Worm (Caenorhabditis elegans) whole organism, late embryonic: Measurements from ENCODE around the gene srh-229.

Experiments used
- C08G9.2 ChIP-seq: sonication (generic microtip); optimal IDR thresholded peaks from 2 replicates; lab custom pipeline; 2016; ENCODE audit warnings: mild to moderate bottlenecking, missing genetic modification characterization, moderate library complexity, missing compliant biosample characterization
- ceh-2 ChIP-seq: sonication (generic microtip); optimal IDR thresholded peaks from 2 replicates; lab custom pipeline; 2016; ENCODE audit warnings: missing genotype, missing genetic modification characterization, missing compliant biosample characterization
- ceh-30 ChIP-seq: fragments of 150-350 bp; optimal IDR thresholded peaks from 2 replicates; lab custom pipeline; 2014; ENCODE audit warnings: missing biosample characterization, missing genetic modification characterization
- dmd-4 ChIP-seq: sonication (generic microtip); optimal IDR thresholded peaks from 2 replicates; lab custom pipeline; 2016; ENCODE audit warnings: borderline replicate concordance, missing genetic modification characterization, missing compliant biosample characterization
- fkh-10 ChIP-seq: fragments of 150-350 bp; optimal IDR thresholded peaks from 2 replicates; lab custom pipeline; 2014; ENCODE audit warnings: missing biosample characterization, missing genetic modification reagents, missing genetic modification characterization
- hlh-15 ChIP-seq: sonication (generic microtip); optimal IDR thresholded peaks from 2 replicates; lab custom pipeline; 2016; ENCODE audit warnings: missing genetic modification characterization, missing compliant biosample characterization
- nfya-1 ChIP-seq: sonication (generic microtip); optimal IDR thresholded peaks from 2 replicates; lab custom pipeline; 2017; ENCODE audit warnings: missing genetic modification characterization, mild to moderate bottlenecking, missing compliant biosample characterization, antibody characterized with exemption, moderate library complexity
- nhr-11 ChIP-seq: fragments of 150-350 bp; optimal IDR thresholded peaks from 2 replicates; lab custom pipeline; 2014; ENCODE audit warnings: missing biosample characterization, missing genetic modification characterization
- odd-2 ChIP-seq: sonication (generic microtip); optimal IDR thresholded peaks from 2 replicates; lab custom pipeline; 2017; ENCODE audit warnings: antibody characterized with exemption, mild to moderate bottlenecking, missing genetic modification characterization, missing compliant biosample characterization
- pat-9 ChIP-seq: fragments of 200-800 bp; sonication (Bioruptor generic); optimal IDR thresholded peaks from 2 replicates; lab custom pipeline; 2018; ENCODE audit warnings: mild to moderate bottlenecking, missing genetic modification characterization, moderate library complexity, missing compliant biosample characterization
- pqm-1 ChIP-seq: sonication (generic microtip); optimal IDR thresholded peaks from 2 replicates; lab custom pipeline; 2016; ENCODE audit warnings: missing genetic modification characterization, missing compliant biosample characterization
- rnt-1 ChIP-seq: sonication (generic microtip); optimal IDR thresholded peaks from 2 replicates; lab custom pipeline; 2016; ENCODE audit warnings: missing genetic modification characterization, missing compliant biosample characterization
- sox-4 ChIP-seq: sonication (generic microtip); optimal IDR thresholded peaks from 2 replicates; lab custom pipeline; 2017; ENCODE audit warnings: mild to moderate bottlenecking, missing genetic modification characterization, inconsistent platforms, missing compliant biosample characterization
- tbx-2 ChIP-seq: sonication (generic microtip); optimal IDR thresholded peaks from 2 replicates; lab custom pipeline; 2016; ENCODE audit warnings: missing genetic modification characterization, missing compliant biosample characterization

DNA sequence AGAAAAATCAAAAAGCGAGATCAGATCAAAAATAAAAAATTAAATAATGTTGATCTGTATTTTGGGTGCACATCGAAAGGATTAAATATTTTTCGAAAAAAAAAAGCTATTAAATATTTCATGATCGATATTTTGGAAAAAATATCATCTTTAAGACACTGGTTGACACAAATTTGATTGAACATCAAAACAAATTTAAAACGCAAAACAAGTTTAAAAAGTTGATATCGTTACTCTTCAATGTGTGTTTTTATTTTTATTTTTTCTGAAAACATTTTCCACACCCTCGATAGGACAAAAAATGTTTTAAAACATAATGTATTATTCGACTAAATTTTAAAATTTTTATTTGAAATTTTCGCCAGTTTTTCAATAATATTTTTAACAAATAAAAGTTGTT is 33.8 kb upstream of the srh-229 start, which contains the start of gene C54F6.12:
- no peak for TF ChIP-seq nfya-1
- no peak for TF ChIP-seq tbx-2
- TF ChIP-seq rnt-1 (tag; lab: Kevin White, UChicago): no peak
- TF ChIP-seq hlh-15: no peak
- no peak for TF ChIP-seq ceh-2 (tag; lab: Kevin White, UChicago)
- TF ChIP-seq dmd-4 (tag; lab: Kevin White, UChicago): no peak
- TF ChIP-seq fkh-10: no peak
- TF ChIP-seq C08G9.2 (tag; lab: Kevin White, UChicago): no peak
- TF ChIP-seq ceh-30: no peak
- TF ChIP-seq nhr-11: no peak
- TF ChIP-seq pat-9: no peak
- no peak for TF ChIP-seq odd-2 (tag; lab: Kevin White, UChicago)
- no peak for TF ChIP-seq pqm-1 (tag; lab: Kevin White, UChicago)
- no peak for TF ChIP-seq sox-4 (tag; lab: Kevin White, UChicago)
